Worm (Caenorhabditis elegans) whole organism, early embryonic: ENCODE results near the gene C08F11.17.

Source experiments
- B0310.2 ChIP-seq: sonication (generic microtip); optimal IDR thresholded peaks from 2 replicates; lab custom pipeline; 2016; ENCODE audit warnings: mild to moderate bottlenecking, missing genetic modification characterization, missing compliant biosample characterization
- ama-1 ChIP-seq: fragments of 150-350 bp; optimal IDR thresholded peaks from 2 replicates; lab custom pipeline; 2014
- ceh-13 ChIP-seq: fragments of 200-800 bp; sonication (Bioruptor generic); optimal IDR thresholded peaks from 2 replicates; lab custom pipeline; 2018; ENCODE audit warnings: mild to moderate bottlenecking, missing genetic modification characterization, missing compliant biosample characterization
- ceh-36 ChIP-seq: sonication (generic microtip); optimal IDR thresholded peaks from 2 replicates; lab custom pipeline; 2016; ENCODE audit warnings: missing genetic modification characterization, inconsistent platforms, missing compliant biosample characterization
- ets-7 ChIP-seq: sonication (generic microtip); optimal IDR thresholded peaks from 2 replicates; lab custom pipeline; 2016; ENCODE audit warnings: missing genotype, missing genetic modification characterization, missing compliant biosample characterization
- flt-1 ChIP-seq: fragments of 200-800 bp; sonication (Bioruptor generic); IDR thresholded peaks from 2 replicates; pipeline ENCODE4 v1.3.6; 2022; ENCODE audit warnings: missing genetic modification characterization, missing compliant biosample characterization
- hmbx-1 ChIP-seq: sonication (generic microtip); optimal IDR thresholded peaks from 2 replicates; lab custom pipeline; 2016; ENCODE audit warnings: mild to moderate bottlenecking, missing genetic modification characterization, missing compliant biosample characterization
- hnd-1 ChIP-seq: sonication (generic microtip); optimal IDR thresholded peaks from 2 replicates; lab custom pipeline; 2016; ENCODE audit warnings: missing genetic modification characterization, missing compliant biosample characterization
- pes-1 ChIP-seq: fragments of 200-800 bp; sonication (Bioruptor generic); IDR thresholded peaks from 2 replicates; pipeline ENCODE4 v1.3.6; 2022; ENCODE audit warnings: missing genetic modification reagents, missing genetic modification characterization, missing compliant biosample characterization
- sea-1 ChIP-seq: fragments of 200-800 bp; sonication (Bioruptor generic); conservative IDR thresholded peaks from 2 replicates; pipeline ENCODE4 v1.3.6; 2022; ENCODE audit warnings: missing genetic modification characterization, missing compliant biosample characterization
- tbx-37 ChIP-seq: fragments of 200-800 bp; sonication (Bioruptor generic); conservative IDR thresholded peaks from 2 replicates; pipeline ENCODE4 v1.3.6; 2022; ENCODE audit warnings: missing genetic modification reagents, missing genetic modification characterization, missing compliant biosample characterization
- tra-4 ChIP-seq: sonication (generic microtip); optimal IDR thresholded peaks from 2 replicates; lab custom pipeline; 2017; ENCODE audit warnings: missing genetic modification characterization, missing compliant biosample characterization

- no peak for TF ChIP-seq pes-1 (GFP tag; lab: Robert Waterston, UW)
- TF ChIP-seq ceh-13, result no peak
- no peak for TF ChIP-seq ama-1 (lab: Kevin White, UChicago)
- TF ChIP-seq ets-7 (tag; lab: Kevin White, UChicago), result no peak
- no peak for TF ChIP-seq B0310.2 (tag; lab: Kevin White, UChicago)
- no peak for TF ChIP-seq hnd-1 (tag; lab: Kevin White, UChicago)
- no peak for TF ChIP-seq tbx-37 (GFP tag; lab: Robert Waterston, UW)
- no peak for TF ChIP-seq tra-4 (tag; lab: Kevin White, UChicago)
- no peak for TF ChIP-seq ceh-36 (tag; lab: Kevin White, UChicago)
- no peak for TF ChIP-seq flt-1 (GFP tag; lab: Robert Waterston, UW)
- TF ChIP-seq sea-1, result no peak
- no peak for TF ChIP-seq hmbx-1 (tag; lab: Kevin White, UChicago)
These were observed 28.5 kb upstream of the C08F11.17 start, which contains the start of gene srlf-26 for ce11 chrIV:13678649-13679048.
